Fruit fly (Drosophila melanogaster) whole organism, prepupa: ENCODE measurements around the gene CG14400.

ENCODE experiments used
- CG10631 ChIP-seq: fragments of 200-800 bp; sonication (Bioruptor generic); optimal IDR thresholded peaks from 2 replicates; lab custom pipeline; 2016; ENCODE audit warnings: missing biosample characterization, missing genetic modification characterization
- CG10669 ChIP-seq: fragments of 200-800 bp; sonication (Bioruptor generic); optimal IDR thresholded peaks from 3 replicates; lab custom pipeline; 2018; ENCODE audit warnings: missing biosample characterization, mild to moderate bottlenecking, missing genetic modification characterization, moderate library complexity
- CG11294 ChIP-seq: fragments of 200-800 bp; sonication (Bioruptor generic); IDR thresholded peaks from 2 replicates; pipeline ENCODE4 v1.3.6; 2022; ENCODE audit warnings: missing biosample characterization, missing genetic modification characterization
- CG11902 ChIP-seq: fragments of 200-800 bp; sonication (Bioruptor generic); optimal IDR thresholded peaks from 3 replicates; lab custom pipeline; 2016; ENCODE audit warnings: missing biosample characterization, missing genetic modification characterization
- CG15336 ChIP-seq: fragments of 200-800 bp; sonication (Bioruptor generic); IDR thresholded peaks from 2 replicates; pipeline ENCODE4 v1.3.6; 2022; ENCODE audit warnings: missing biosample characterization, missing genetic modification characterization
- CG1621 ChIP-seq: fragments of 200-800 bp; sonication (Bioruptor generic); optimal IDR thresholded peaks from 3 replicates; lab custom pipeline; 2018; ENCODE audit warnings: missing biosample characterization, mild to moderate bottlenecking, missing genetic modification characterization
- CG16779 ChIP-seq: fragments of 200-800 bp; sonication (Bioruptor generic); optimal IDR thresholded peaks from 3 replicates; lab custom pipeline; 2017; ENCODE audit warnings: missing biosample characterization, mild to moderate bottlenecking, missing genetic modification characterization
- CG3032 ChIP-seq: fragments of 200-800 bp; optimal IDR thresholded peaks from 2 replicates; lab custom pipeline; 2019; ENCODE audit warnings: missing biosample characterization, mild to moderate bottlenecking, missing genetic modification characterization, moderate library complexity
- CG31627 ChIP-seq: fragments of 200-800 bp; sonication (Bioruptor generic); optimal IDR thresholded peaks from 3 replicates; lab custom pipeline; 2016; ENCODE audit warnings: missing biosample characterization, missing genetic modification characterization
- CG32006 ChIP-seq: fragments of 200-800 bp; sonication (Bioruptor generic); optimal IDR thresholded peaks from 3 replicates; lab custom pipeline; 2017; ENCODE audit warnings: missing biosample characterization, mild to moderate bottlenecking, missing genetic modification characterization
- CG34406 ChIP-seq: fragments of 200-800 bp; sonication (Bioruptor generic); optimal IDR thresholded peaks from 3 replicates; lab custom pipeline; 2016; ENCODE audit warnings: missing biosample characterization, missing genetic modification characterization
- CG3919 ChIP-seq: fragments of 200-800 bp; sonication (Bioruptor generic); optimal IDR thresholded peaks from 3 replicates; lab custom pipeline; 2016; ENCODE audit warnings: missing biosample characterization, missing genetic modification characterization
- CG4318 ChIP-seq: fragments of 200-800 bp; sonication (Bioruptor generic); optimal IDR thresholded peaks from 3 replicates; lab custom pipeline; 2017; ENCODE audit warnings: missing biosample characterization, mild to moderate bottlenecking, missing genetic modification characterization
- CG6163 ChIP-seq: fragments of 200-800 bp; sonication (Bioruptor generic); IDR thresholded peaks from 3 replicates; pipeline ENCODE4 v1.3.6; 2022; ENCODE audit warnings: missing biosample characterization, missing genetic modification characterization
- CG6792 ChIP-seq: fragments of 200-800 bp; sonication (Bioruptor generic); optimal IDR thresholded peaks from 3 replicates; lab custom pipeline; 2016; ENCODE audit warnings: missing biosample characterization, missing genetic modification characterization
- CG6854 ChIP-seq: fragments of 200-800 bp; sonication (Bioruptor generic); optimal IDR thresholded peaks from 2 replicates; lab custom pipeline; 2017; ENCODE audit warnings: missing biosample characterization, mild to moderate bottlenecking, missing genetic modification characterization
- CG8119 ChIP-seq: fragments of 200-800 bp; sonication (Bioruptor generic); IDR thresholded peaks from 3 replicates; pipeline ENCODE4 v1.3.6; 2022; ENCODE audit warnings: missing biosample characterization, missing genetic modification characterization
- CG8319 ChIP-seq: fragments of 200-800 bp; sonication (Bioruptor generic); optimal IDR thresholded peaks from 3 replicates; lab custom pipeline; 2016; ENCODE audit warnings: missing biosample characterization, missing genetic modification characterization
- CG8632 ChIP-seq: fragments of 200-800 bp; sonication (Bioruptor generic); optimal IDR thresholded peaks from 3 replicates; lab custom pipeline; 2016; ENCODE audit warnings: missing biosample characterization, missing genetic modification characterization
- CG9139 ChIP-seq: fragments of 200-800 bp; sonication (Bioruptor generic); optimal IDR thresholded peaks from 3 replicates; lab custom pipeline; 2017; ENCODE audit warnings: missing biosample characterization, mild to moderate bottlenecking, missing genetic modification characterization
- Eip75B ChIP-seq: fragments of 200-800 bp; sonication (Bioruptor generic); optimal IDR thresholded peaks from 3 replicates; lab custom pipeline; 2016; ENCODE audit warnings: missing biosample characterization, missing genetic modification characterization
- Eip78C ChIP-seq: fragments of 200-800 bp; sonication (Bioruptor generic); peaks from one replicate; lab custom pipeline; 2016; ENCODE audit warnings: missing biosample characterization, missing genetic modification characterization
- Eip93F ChIP-seq: fragments of 200-800 bp; sonication (Bioruptor generic); optimal IDR thresholded peaks from 2 replicates; lab custom pipeline; 2016; ENCODE audit warnings: missing biosample characterization, mild to moderate bottlenecking, missing genetic modification characterization
- Ets96B ChIP-seq: fragments of 200-800 bp; optimal IDR thresholded peaks from 2 replicates; lab custom pipeline; 2019; ENCODE audit warnings: missing biosample characterization, mild to moderate bottlenecking, missing genetic modification characterization, moderate library complexity
- Gug ChIP-seq: fragments of 200-800 bp; sonication (Bioruptor generic); IDR thresholded peaks from 2 replicates; pipeline ENCODE4 v1.3.6; 2022; ENCODE audit warnings: missing biosample characterization, missing genetic modification characterization
- Hr38 ChIP-seq: sonication (Bioruptor generic); optimal IDR thresholded peaks from 2 replicates; lab custom pipeline; 2016; ENCODE audit warnings: missing biosample characterization, missing genetic modification characterization
- Hr39 ChIP-seq: fragments of 200-800 bp; sonication (Bioruptor generic); optimal IDR thresholded peaks from 2 replicates; lab custom pipeline; 2016; ENCODE audit warnings: missing biosample characterization, missing genetic modification characterization
- Hr4 ChIP-seq: fragments of 200-800 bp; sonication (Bioruptor generic); optimal IDR thresholded peaks from 3 replicates; lab custom pipeline; 2016; ENCODE audit warnings: missing biosample characterization, missing genetic modification characterization
- Lpt ChIP-seq: fragments of 200-800 bp; sonication (Bioruptor generic); optimal IDR thresholded peaks from 3 replicates; lab custom pipeline; 2016; ENCODE audit warnings: missing biosample characterization, missing genetic modification characterization
- Met ChIP-seq: fragments of 200-800 bp; sonication (Bioruptor generic); optimal IDR thresholded peaks from 3 replicates; lab custom pipeline; 2016; ENCODE audit warnings: missing biosample characterization, missing genetic modification characterization
- Smox ChIP-seq: fragments of 200-800 bp; sonication (Bioruptor generic); optimal IDR thresholded peaks from 3 replicates; lab custom pipeline; 2016; ENCODE audit warnings: missing biosample characterization, missing genetic modification characterization
- Sox14 ChIP-seq: fragments of 200-800 bp; sonication (Bioruptor generic); optimal IDR thresholded peaks from 3 replicates; lab custom pipeline; 2016; ENCODE audit warnings: missing biosample characterization, missing genetic modification characterization
- Sox15 ChIP-seq: fragments of 200-800 bp; sonication (Bioruptor generic); optimal IDR thresholded peaks from 3 replicates; lab custom pipeline; 2016; ENCODE audit warnings: missing biosample characterization, missing genetic modification characterization
- achi ChIP-seq: fragments of 200-800 bp; sonication (Bioruptor generic); optimal IDR thresholded peaks from 3 replicates; lab custom pipeline; 2016; ENCODE audit warnings: missing biosample characterization, missing genetic modification characterization
- cyc ChIP-seq: fragments of 200-800 bp; sonication (Bioruptor generic); optimal IDR thresholded peaks from 3 replicates; lab custom pipeline; 2016; ENCODE audit warnings: missing biosample characterization, missing genetic modification characterization
- dac ChIP-seq: fragments of 200-800 bp; sonication (Bioruptor generic); optimal IDR thresholded peaks from 2 replicates; lab custom pipeline; 2017; ENCODE audit warnings: missing biosample characterization, mild to moderate bottlenecking, missing genetic modification characterization
- dsx ChIP-seq: fragments of 200-800 bp; optimal IDR thresholded peaks from 3 replicates; lab custom pipeline; 2019; ENCODE audit warnings: missing biosample characterization, mild to moderate bottlenecking, missing genetic modification characterization, moderate library complexity; ENCODE audit not compliant: poor library complexity, severe bottlenecking
- eg ChIP-seq: fragments of 200-800 bp; sonication (Bioruptor generic); IDR thresholded peaks from 3 replicates; pipeline ENCODE4 v1.3.6; 2022; ENCODE audit warnings: missing biosample characterization, missing genetic modification characterization
- esn ChIP-seq: fragments of 200-800 bp; sonication (Bioruptor generic); optimal IDR thresholded peaks from 2 replicates; lab custom pipeline; 2016; ENCODE audit warnings: missing biosample characterization, mild to moderate bottlenecking, missing genetic modification characterization, moderate library complexity
- fd59A ChIP-seq: fragments of 200-800 bp; sonication (Bioruptor generic); optimal IDR thresholded peaks from 2 replicates; lab custom pipeline; 2017; ENCODE audit warnings: missing biosample characterization, mild to moderate bottlenecking, missing genetic modification characterization, missing genetic modification reagents
- fd85E ChIP-seq: fragments of 200-800 bp; sonication (Bioruptor generic); optimal IDR thresholded peaks from 3 replicates; lab custom pipeline; 2016; ENCODE audit warnings: missing biosample characterization, missing genetic modification characterization
- fkh ChIP-seq: fragments of 200-800 bp; sonication (Bioruptor generic); optimal IDR thresholded peaks from 3 replicates; lab custom pipeline; 2017; ENCODE audit warnings: missing biosample characterization, mild to moderate bottlenecking, missing genetic modification characterization, moderate library complexity
- lz ChIP-seq: fragments of 200-800 bp; sonication (Bioruptor generic); optimal IDR thresholded peaks from 3 replicates; lab custom pipeline; 2016; ENCODE audit warnings: missing biosample characterization, missing genetic modification characterization
- pdm3 ChIP-seq: fragments of 200-800 bp; sonication (Bioruptor generic); optimal IDR thresholded peaks from 3 replicates; lab custom pipeline; 2016; ENCODE audit warnings: missing biosample characterization, missing genetic modification characterization
- ss ChIP-seq, 2 experiments: fragments of 200-800 bp; sonication (Bioruptor generic); optimal IDR thresholded peaks; 2 replicates in 1 of 2; 3 replicates in 1 of 2; lab custom pipeline; 2017 to 2018; ENCODE audit warnings: mild to moderate bottlenecking in 2 of 2, missing biosample characterization in 2 of 2, missing genetic modification characterization in 2 of 2, moderate library complexity in 1 of 2
- topi ChIP-seq: fragments of 200-800 bp; sonication (Bioruptor generic); optimal IDR thresholded peaks from 3 replicates; lab custom pipeline; 2016; ENCODE audit warnings: missing biosample characterization, missing genetic modification characterization
- vri ChIP-seq: fragments of 200-800 bp; sonication (Bioruptor generic); optimal IDR thresholded peaks from 3 replicates; lab custom pipeline; 2016; ENCODE audit warnings: missing biosample characterization, mild to moderate bottlenecking, missing genetic modification characterization

The CG14400 gene

DNA sequence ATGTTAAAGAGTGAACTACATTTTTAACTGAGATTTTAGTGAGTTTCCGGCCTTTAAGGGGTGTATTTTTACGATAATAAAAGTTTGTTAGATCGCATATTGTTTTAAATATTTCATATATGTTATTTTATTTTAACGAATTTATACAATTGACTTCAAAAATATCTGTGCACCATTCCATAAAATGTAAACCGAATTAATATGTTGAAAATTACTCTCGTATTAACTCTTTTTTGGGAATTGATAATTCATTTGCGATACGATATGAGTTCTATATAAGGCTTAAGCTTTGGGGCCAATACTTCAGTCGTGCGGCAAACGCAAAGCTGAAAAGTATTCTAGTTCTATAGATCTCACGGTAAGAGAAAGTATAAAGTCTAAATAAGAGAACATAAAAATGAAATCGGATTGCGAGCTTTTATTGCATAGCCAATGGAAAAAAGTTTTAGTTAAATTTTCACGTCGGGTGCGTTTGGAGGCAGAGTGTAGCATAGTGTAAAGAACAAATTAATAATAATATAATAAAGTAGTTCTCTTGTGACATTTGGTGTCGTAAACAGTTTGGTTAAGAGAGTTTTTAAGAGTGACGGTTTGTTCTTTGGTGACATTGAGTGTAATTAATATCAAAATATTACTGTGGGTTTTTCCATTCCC is 33.4 kb downstream of the CG14400 start:
- peak; percentile 33 for TF ChIP-seq Eip78C (GFP tag; lab: Kevin White, UChicago)
- TF ChIP-seq dsx: no peak

DNA sequence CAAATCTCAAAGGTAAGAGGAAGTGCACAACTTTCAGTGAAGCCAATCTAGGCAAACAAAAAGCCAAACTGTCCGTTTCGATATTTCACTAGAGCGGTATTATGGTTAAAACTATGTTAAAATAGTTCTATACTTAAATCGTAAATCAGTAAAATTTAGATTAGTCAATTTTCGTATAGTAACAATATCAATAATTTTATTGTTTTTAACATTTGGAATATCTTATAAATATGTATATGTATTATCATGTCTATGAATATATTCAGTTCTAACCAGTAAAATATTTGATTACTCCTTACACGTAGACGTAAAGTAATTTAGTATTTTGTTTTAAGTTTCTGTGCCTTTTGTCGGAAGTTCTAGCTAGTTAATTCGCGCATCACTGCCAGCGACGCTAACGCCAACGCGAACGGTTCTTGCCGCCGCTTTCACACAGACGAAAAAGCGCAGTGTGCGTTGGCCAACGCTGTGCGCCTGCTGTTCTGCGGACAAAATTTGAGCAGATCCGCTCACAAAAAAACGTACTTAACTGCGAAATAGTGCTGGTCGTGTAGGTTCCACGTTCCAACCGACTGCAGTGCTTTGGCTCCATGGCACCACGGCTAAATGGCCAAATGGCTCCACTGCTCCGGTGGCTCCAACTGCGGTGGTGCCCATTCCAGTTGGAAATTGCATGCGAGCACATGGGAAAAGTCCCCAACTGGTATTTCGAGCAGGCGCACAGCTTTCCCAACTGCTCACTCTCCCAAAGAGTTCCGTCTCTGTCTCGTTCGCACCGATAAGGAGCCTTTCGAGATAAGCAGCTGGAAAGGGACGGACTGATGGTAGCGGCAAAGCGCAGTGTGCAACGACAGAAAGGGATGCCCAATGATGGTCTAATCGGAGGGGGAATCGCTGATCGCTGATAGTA is 34.2 kb downstream of the CG14400 start:
- no peak for TF ChIP-seq CG3032
- TF ChIP-seq CG6163 (GFP tag; lab: Robert Waterston, UW): peak; percentile 73; the same call in 2 of the 3 replicates
- TF ChIP-seq Sox14 (GFP tag; lab: Kevin White, UChicago): peak; percentile 44
- TF ChIP-seq eg (GFP tag; lab: Robert Waterston, UW): no peak
- no peak for TF ChIP-seq fd85E (GFP tag; lab: Kevin White, UChicago)
- no peak for TF ChIP-seq Hr38 (GFP tag; lab: Kevin White, UChicago)
- TF ChIP-seq CG10631: peak; percentile 34
- TF ChIP-seq CG6792 (GFP tag; lab: Kevin White, UChicago): no peak
- TF ChIP-seq CG8632: no peak
- TF ChIP-seq Eip93F (GFP tag; lab: Kevin White, UChicago): peak; percentile 89
- TF ChIP-seq Hr39 (GFP tag; lab: Kevin White, UChicago): no peak
- TF ChIP-seq CG9139 (GFP tag; lab: Kevin White, UChicago): peak; percentile 56
- TF ChIP-seq esn (GFP tag; lab: Kevin White, UChicago): peak; percentile 20
- no peak; the same call in 1 of the 2 replicates for TF ChIP-seq CG15336 (GFP tag; lab: Robert Waterston, UW)
- no peak for TF ChIP-seq Sox15 (GFP tag; lab: Kevin White, UChicago)
- no peak for TF ChIP-seq Ets96B
- peak; percentile 28; the same call in 1 of the 2 replicates for TF ChIP-seq Gug (GFP tag; lab: Robert Waterston, UW)
- TF ChIP-seq CG34406 (GFP tag; lab: Kevin White, UChicago): no peak
- TF ChIP-seq achi (GFP tag; lab: Kevin White, UChicago): no peak
- TF ChIP-seq CG3919 (GFP tag; lab: Kevin White, UChicago): peak; percentile 37
- peak; percentile 32 for TF ChIP-seq fd59A (GFP tag; lab: Kevin White, UChicago)
- TF ChIP-seq Eip78C (GFP tag; lab: Kevin White, UChicago): peak; percentile 59
- TF ChIP-seq Hr4: no peak
- peak; percentile 2 for TF ChIP-seq CG16779
- TF ChIP-seq fkh (GFP tag; lab: Kevin White, UChicago): no peak
- no peak for TF ChIP-seq CG10669 (GFP tag; lab: Kevin White, UChicago)
- TF ChIP-seq CG1621: peak; percentile 90
- TF ChIP-seq Lpt (GFP tag; lab: Kevin White, UChicago): no peak
- TF ChIP-seq cyc (GFP tag; lab: Kevin White, UChicago): no peak
- no peak for TF ChIP-seq CG31627 (GFP tag; lab: Kevin White, UChicago)
- TF ChIP-seq Eip75B (GFP tag; lab: Kevin White, UChicago): no peak
- TF ChIP-seq Met: no peak
- TF ChIP-seq ss (GFP tag; optimal IDR thresholded peaks at IDR 0.05; lab: Kevin White, UChicago): peak; percentile 32 to 41
- peak; percentile 7 for TF ChIP-seq CG4318 (GFP tag; lab: Kevin White, UChicago)
- peak; percentile 74 for TF ChIP-seq CG6854
- TF ChIP-seq CG8119: peak; percentile 40; the same call in 1 of the 3 replicates
- no peak for TF ChIP-seq CG11902
- no peak for TF ChIP-seq CG11294 (GFP tag; lab: Robert Waterston, UW)
- TF ChIP-seq CG8319 (GFP tag; lab: Kevin White, UChicago): no peak
- TF ChIP-seq vri (GFP tag; lab: Kevin White, UChicago): peak; percentile 85
- TF ChIP-seq lz (GFP tag; lab: Kevin White, UChicago): no peak
- TF ChIP-seq dsx: peak; percentile 32
- TF ChIP-seq Smox: no peak
- no peak for TF ChIP-seq pdm3 (GFP tag; lab: Kevin White, UChicago)
- TF ChIP-seq topi (GFP tag; lab: Kevin White, UChicago): peak; percentile 19
- peak; percentile 44 for TF ChIP-seq CG32006 (GFP tag; lab: Kevin White, UChicago)
- TF ChIP-seq dac (GFP tag; lab: Kevin White, UChicago): peak; percentile 3
